Worm (Caenorhabditis elegans) whole organism, L1 larva: ENCODE measurements around the gene algn-11.

Experiments used
- C04F5.9 ChIP-seq: sonication (generic microtip); optimal IDR thresholded peaks from 2 replicates; lab custom pipeline; 2016; ENCODE audit warnings: missing genetic modification characterization, missing compliant biosample characterization
- F16B12.6 ChIP-seq: fragments of 150-350 bp; optimal IDR thresholded peaks from 2 replicates; lab custom pipeline; 2014; ENCODE audit warnings: missing biosample characterization, missing genetic modification characterization
- Y116A8C.19 ChIP-seq: sonication (generic microtip); optimal IDR thresholded peaks from 2 replicates; lab custom pipeline; 2016; ENCODE audit warnings: missing compliant biosample characterization, missing genetic modification characterization, borderline replicate concordance
- aha-1 ChIP-seq: fragments of 150-350 bp; optimal IDR thresholded peaks from 2 replicates; lab custom pipeline; 2014; ENCODE audit warnings: missing biosample characterization, missing genetic modification characterization
- blmp-1 ChIP-seq: fragments of 150-350 bp; optimal IDR thresholded peaks from 2 replicates; lab custom pipeline; 2014; ENCODE audit warnings: missing biosample characterization, missing genetic modification characterization
- ceh-63 ChIP-seq: fragments of 200-800 bp; sonication (Bioruptor generic); optimal IDR thresholded peaks from 2 replicates; lab custom pipeline; 2018; ENCODE audit warnings: mild to moderate bottlenecking, missing genetic modification characterization, missing compliant biosample characterization
- ceh-8 ChIP-seq: fragments of 200-800 bp; sonication (Bioruptor generic); optimal IDR thresholded peaks from 2 replicates; lab custom pipeline; 2018; ENCODE audit warnings: mild to moderate bottlenecking, missing genetic modification characterization, moderate library complexity, missing compliant biosample characterization
- ceh-90 ChIP-seq: sonication (generic microtip); optimal IDR thresholded peaks from 2 replicates; lab custom pipeline; 2016; ENCODE audit warnings: missing genetic modification characterization, missing compliant biosample characterization
- efl-3 ChIP-seq: fragments of 200-800 bp; sonication (Bioruptor generic); optimal IDR thresholded peaks from 2 replicates; lab custom pipeline; 2018; ENCODE audit warnings: mild to moderate bottlenecking, missing genetic modification characterization, missing compliant biosample characterization
- egl-13 ChIP-seq: sonication (generic microtip); optimal IDR thresholded peaks from 2 replicates; lab custom pipeline; 2016; ENCODE audit warnings: missing genotype, missing genetic modification reagents, missing genetic modification characterization, missing compliant biosample characterization
- egl-27 ChIP-seq, 2 experiments: fragments of 150-350 bp in 1 of 2; sonication (generic microtip); optimal IDR thresholded peaks; 3 replicates each; lab custom pipeline; 2017 to 2018; ENCODE audit warnings: missing biosample characterization in 2 of 2, missing genetic modification characterization in 2 of 2, missing genetic modification reagents in 2 of 2
- elt-2 ChIP-seq: sonication (generic microtip); optimal IDR thresholded peaks from 2 replicates; lab custom pipeline; 2016; ENCODE audit warnings: missing genetic modification characterization, mild to moderate bottlenecking, inconsistent platforms, missing compliant biosample characterization, missing genetic modification reagents
- fkh-10 ChIP-seq: sonication (generic microtip); optimal IDR thresholded peaks from 2 replicates; lab custom pipeline; 2017; ENCODE audit warnings: missing biosample characterization, missing genetic modification reagents, missing genetic modification characterization
- fkh-8 ChIP-seq: sonication (generic microtip); optimal IDR thresholded peaks from 2 replicates; lab custom pipeline; 2016; ENCODE audit warnings: mild to moderate bottlenecking, missing genetic modification characterization, missing compliant biosample characterization
- hpl-2 ChIP-seq: fragments of 150-350 bp; optimal IDR thresholded peaks from 2 replicates; lab custom pipeline; 2014; ENCODE audit warnings: missing biosample characterization, missing genetic modification reagents, missing genetic modification characterization
- irx-1 ChIP-seq: sonication (generic microtip); optimal IDR thresholded peaks from 2 replicates; lab custom pipeline; 2016; ENCODE audit warnings: missing genetic modification characterization, missing compliant biosample characterization
- isw-1 ChIP-seq: fragments of 200-800 bp; sonication (Bioruptor generic); IDR thresholded peaks from 2 replicates; pipeline ENCODE4 v1.3.6; 2022; ENCODE audit warnings: missing genetic modification characterization, missing compliant biosample characterization
- lin-13 ChIP-seq: fragments of 150-350 bp; optimal IDR thresholded peaks from 2 replicates; lab custom pipeline; 2014; ENCODE audit warnings: missing biosample characterization, missing genetic modification reagents, missing genetic modification characterization
- lin-14 ChIP-seq: fragments of 200-800 bp; sonication (Bioruptor generic); optimal IDR thresholded peaks from 2 replicates; lab custom pipeline; 2018; ENCODE audit warnings: mild to moderate bottlenecking, missing genetic modification characterization, moderate library complexity, missing compliant biosample characterization
- lin-15B ChIP-seq: fragments of 150-350 bp; sonication (generic microtip); optimal IDR thresholded peaks from 3 replicates; lab custom pipeline; 2014; ENCODE audit warnings: missing biosample characterization, missing genetic modification characterization
- lin-39 ChIP-seq: fragments of 150-350 bp; optimal IDR thresholded peaks from 2 replicates; lab custom pipeline; 2014; ENCODE audit warnings: missing biosample characterization, missing genetic modification reagents, missing genetic modification characterization
- lir-3 ChIP-seq: sonication (generic microtip); optimal IDR thresholded peaks from 2 replicates; lab custom pipeline; 2016; ENCODE audit warnings: mild to moderate bottlenecking, missing genetic modification characterization, moderate library complexity, missing compliant biosample characterization; ENCODE audit not compliant: poor library complexity
- mep-1 ChIP-seq: fragments of 150-350 bp; optimal IDR thresholded peaks from 2 replicates; lab custom pipeline; 2014; ENCODE audit warnings: missing biosample characterization, missing genetic modification characterization
- nhr-11 ChIP-seq: fragments of 150-350 bp; optimal IDR thresholded peaks from 2 replicates; lab custom pipeline; 2014; ENCODE audit warnings: missing biosample characterization, missing genetic modification characterization
- nhr-12 ChIP-seq: sonication (generic microtip); optimal IDR thresholded peaks from 2 replicates; lab custom pipeline; 2017; ENCODE audit warnings: missing biosample characterization, missing genetic modification characterization
- nhr-20 ChIP-seq: sonication (generic microtip); optimal IDR thresholded peaks from 2 replicates; lab custom pipeline; 2016; ENCODE audit warnings: mild to moderate bottlenecking, missing genetic modification characterization, missing compliant biosample characterization
- nhr-47 ChIP-seq: sonication (generic microtip); optimal IDR thresholded peaks from 2 replicates; lab custom pipeline; 2016; ENCODE audit warnings: mild to moderate bottlenecking, missing genetic modification characterization, moderate library complexity, missing compliant biosample characterization
- nhr-71 ChIP-seq: sonication (generic microtip); optimal IDR thresholded peaks from 2 replicates; lab custom pipeline; 2016; ENCODE audit warnings: mild to moderate bottlenecking, missing genetic modification characterization, moderate library complexity, missing compliant biosample characterization
- nhr-85 ChIP-seq: sonication (generic microtip); peaks from one replicate; lab custom pipeline; 2016; ENCODE audit warnings: missing genetic modification characterization, inconsistent platforms, missing compliant biosample characterization
- rnt-1 ChIP-seq: sonication (generic microtip); optimal IDR thresholded peaks from 2 replicates; lab custom pipeline; 2016; ENCODE audit warnings: mild to moderate bottlenecking, missing genetic modification characterization, moderate library complexity, missing compliant biosample characterization
- skn-1 ChIP-seq: fragments of 150-350 bp; optimal IDR thresholded peaks from 2 replicates; lab custom pipeline; 2014; ENCODE audit warnings: missing biosample characterization, missing genetic modification characterization
- snpc-4 ChIP-seq: fragments of 150-350 bp; optimal IDR thresholded peaks from 2 replicates; lab custom pipeline; 2014; ENCODE audit warnings: missing biosample characterization, missing genetic modification characterization
- sup-37 ChIP-seq: fragments of 200-800 bp; sonication (Bioruptor generic); optimal IDR thresholded peaks from 2 replicates; lab custom pipeline; 2018; ENCODE audit warnings: mild to moderate bottlenecking, missing genetic modification characterization, missing compliant biosample characterization
- tbx-2 ChIP-seq: sonication (generic microtip); optimal IDR thresholded peaks from 2 replicates; lab custom pipeline; 2016; ENCODE audit warnings: missing genetic modification characterization, missing compliant biosample characterization
- tlp-1 ChIP-seq: fragments of 150-350 bp; optimal IDR thresholded peaks from 2 replicates; lab custom pipeline; 2014; ENCODE audit warnings: missing biosample characterization, missing genetic modification characterization
- unc-86 ChIP-seq: sonication (generic microtip); optimal IDR thresholded peaks from 2 replicates; lab custom pipeline; 2016; ENCODE audit warnings: missing genetic modification characterization, missing compliant biosample characterization
- unc-98 ChIP-seq: fragments of 200-800 bp; sonication (Bioruptor generic); IDR thresholded peaks from 2 replicates; pipeline ENCODE4 v1.3.6; 2022; ENCODE audit warnings: missing genetic modification characterization, missing compliant biosample characterization
- vab-15 ChIP-seq: sonication (generic microtip); optimal IDR thresholded peaks from 2 replicates; lab custom pipeline; 2017; ENCODE audit warnings: missing genotype, mild to moderate bottlenecking, missing genetic modification characterization, missing compliant biosample characterization
- zag-1 ChIP-seq: fragments of 150-350 bp; optimal IDR thresholded peaks from 2 replicates; lab custom pipeline; 2014; ENCODE audit warnings: missing biosample characterization, missing genetic modification characterization
- zip-4 ChIP-seq: fragments of 200-800 bp; sonication (Bioruptor generic); optimal IDR thresholded peaks from 2 replicates; lab custom pipeline; 2018; ENCODE audit warnings: mild to moderate bottlenecking, missing genetic modification characterization, moderate library complexity, missing compliant biosample characterization
- ztf-4 ChIP-seq: fragments of 150-350 bp; optimal IDR thresholded peaks from 2 replicates; lab custom pipeline; 2014; ENCODE audit warnings: missing biosample characterization, missing genetic modification characterization

The algn-11 gene

ce11 chrIII:7304961-7305648 is 14.7 kb upstream of the algn-11 start (continued):
- TF ChIP-seq nhr-12 (tag; lab: Kevin White, UChicago) (no peak), isw-1 (no peak), unc-98 (GFP tag; lab: Robert Waterston, UW) (no peak), elt-2 (tag; lab: Kevin White, UChicago) (peak; percentile 1), C04F5.9 (tag; lab: Kevin White, UChicago) (no peak), lin-39 (tag; lab: Kevin White, UChicago) (no peak), mep-1 (tag; lab: Kevin White, UChicago) (no peak), fkh-8 (no peak), irx-1 (tag; lab: Kevin White, UChicago) (no peak), zag-1 (tag; lab: Kevin White, UChicago) (no peak), hpl-2 (GFP tag; lab: Kevin White, UChicago) (no peak), aha-1 (tag; lab: Kevin White, UChicago) (no peak), fkh-10 (no peak), nhr-47 (peak; percentile 23), egl-27 (tag; optimal IDR thresholded peaks at IDR 0.05; lab: Kevin White, UChicago) (no peak), lir-3 (tag; lab: Kevin White, UChicago) (peak; percentile 10), tlp-1 (tag; lab: Kevin White, UChicago) (no peak), Y116A8C.19 (tag; lab: Kevin White, UChicago) (no peak), unc-86 (tag; lab: Kevin White, UChicago) (no peak), zip-4 (GFP tag; lab: Kevin White, UChicago) (no peak), snpc-4 (tag; lab: Kevin White, UChicago) (no peak), efl-3 (GFP tag; lab: Kevin White, UChicago) (no peak), nhr-71 (tag; lab: Kevin White, UChicago) (peak; percentile 65), ceh-63 (GFP tag; lab: Kevin White, UChicago) (no peak), lin-13 (GFP tag; lab: Kevin White, UChicago) (no peak), nhr-85 (tag; lab: Kevin White, UChicago) (peak; percentile 79), ceh-8 (GFP tag; lab: Kevin White, UChicago) (no peak), skn-1 (tag; lab: Kevin White, UChicago) (no peak), vab-15 (tag; lab: Kevin White, UChicago) (no peak), tbx-2 (tag; lab: Kevin White, UChicago) (peak; percentile 54), nhr-11 (tag; lab: Kevin White, UChicago) (no peak), rnt-1 (tag; lab: Kevin White, UChicago) (no peak), sup-37 (no peak), egl-13 (tag; lab: Kevin White, UChicago) (no peak), lin-15B (tag; lab: Kevin White, UChicago) (no peak), F16B12.6 (tag; lab: Kevin White, UChicago) (no peak), ztf-4 (tag; lab: Kevin White, UChicago) (no peak), ceh-90 (tag; lab: Kevin White, UChicago) (no peak), lin-14 (GFP tag; lab: Kevin White, UChicago) (peak; percentile 52)

ce11 chrIII:7301668-7302067 is 11.3 kb upstream of the algn-11 start:
- TF ChIP-seq blmp-1 (tag; lab: Kevin White, UChicago) (peak; percentile 55), nhr-20 (tag; lab: Kevin White, UChicago) (peak; percentile 11), mep-1 (tag; lab: Kevin White, UChicago) (peak; percentile 22), ceh-8 (GFP tag; lab: Kevin White, UChicago) (no peak), lin-14 (GFP tag; lab: Kevin White, UChicago) (peak; percentile 55), nhr-85 (tag; lab: Kevin White, UChicago) (peak; percentile 86)
- TF ChIP-seq, all 84 proteins: peak for 5
